Worm (Caenorhabditis elegans) whole organism, young adult: Measurements from ENCODE around the gene rde-8.
A peak's percentile ranks its signal among the peaks of the same experiment; 100 is the strongest.

Source experiments
- B0035.1 ChIP-seq: sonication (generic microtip); optimal IDR thresholded peaks from 2 replicates; lab custom pipeline; 2016; ENCODE audit warnings: missing genetic modification characterization, mild to moderate bottlenecking, missing compliant biosample characterization, missing genotype, missing genetic modification reagents
- F23B12.7 ChIP-seq: sonication (generic microtip); optimal IDR thresholded peaks from 2 replicates; lab custom pipeline; 2017; ENCODE audit warnings: missing genetic modification characterization, mild to moderate bottlenecking, missing compliant biosample characterization, antibody characterized with exemption, moderate library complexity; ENCODE audit not compliant: insufficient read depth
- F33H1.4 ChIP-seq: fragments of 200-800 bp; sonication (Bioruptor generic); IDR thresholded peaks from 2 replicates; pipeline ENCODE4 v1.3.6; 2022; ENCODE audit warnings: missing genetic modification reagents, missing genetic modification characterization, missing compliant biosample characterization
- F57C9.4 ChIP-seq: sonication (generic microtip); optimal IDR thresholded peaks from 2 replicates; lab custom pipeline; 2017; ENCODE audit warnings: mild to moderate bottlenecking, missing genetic modification characterization, missing compliant biosample characterization
- K12H6.12 ChIP-seq: fragments of 200-800 bp; sonication (Bioruptor generic); optimal IDR thresholded peaks from 2 replicates; lab custom pipeline; 2018; ENCODE audit warnings: mild to moderate bottlenecking, missing genetic modification characterization, missing compliant biosample characterization
- T07F8.4 ChIP-seq: sonication (generic microtip); optimal IDR thresholded peaks from 2 replicates; lab custom pipeline; 2016; ENCODE audit warnings: mild to moderate bottlenecking, missing genetic modification characterization, moderate library complexity, missing compliant biosample characterization
- Y53F4B.3 ChIP-seq: fragments of 200-800 bp; sonication (Bioruptor generic); IDR thresholded peaks from 2 replicates; pipeline ENCODE4 v1.3.6; 2022; ENCODE audit warnings: missing genetic modification reagents, missing genetic modification characterization, missing compliant biosample characterization
- Y53G8AR.9 ChIP-seq: fragments of 200-800 bp; sonication (Bioruptor generic); conservative IDR thresholded peaks from 2 replicates; pipeline ENCODE4 v1.3.6; 2022; ENCODE audit warnings: missing genetic modification reagents, missing genetic modification characterization, missing compliant biosample characterization
- Y67H2A.10 ChIP-seq: fragments of 200-800 bp; sonication (Bioruptor generic); conservative IDR thresholded peaks from 2 replicates; pipeline ENCODE4 v1.3.6; 2022; ENCODE audit warnings: missing genetic modification reagents, missing genetic modification characterization, missing compliant biosample characterization
- attf-5 ChIP-seq: fragments of 200-800 bp; sonication (Bioruptor generic); optimal IDR thresholded peaks from 2 replicates; lab custom pipeline; 2018; ENCODE audit warnings: mild to moderate bottlenecking, missing genetic modification characterization, missing compliant biosample characterization
- attf-6 ChIP-seq: fragments of 200-800 bp; sonication (Bioruptor generic); IDR thresholded peaks from 2 replicates; pipeline ENCODE4 v1.3.6; 2022; ENCODE audit warnings: missing genetic modification reagents, missing genetic modification characterization, missing compliant biosample characterization
- bed-2 ChIP-seq: fragments of 200-800 bp; sonication (Bioruptor generic); IDR thresholded peaks from 2 replicates; pipeline ENCODE4 v1.3.6; 2022; ENCODE audit warnings: missing genetic modification reagents, missing genetic modification characterization, missing compliant biosample characterization
- ceh-100 ChIP-seq: fragments of 200-800 bp; sonication (Bioruptor generic); IDR thresholded peaks from 2 replicates; pipeline ENCODE4 v1.3.6; 2022; ENCODE audit warnings: missing genetic modification reagents, missing genetic modification characterization, missing compliant biosample characterization
- ceh-27 ChIP-seq: fragments of 200-800 bp; sonication (Bioruptor generic); optimal IDR thresholded peaks from 2 replicates; lab custom pipeline; 2018; ENCODE audit warnings: mild to moderate bottlenecking, missing genetic modification characterization, moderate library complexity, missing compliant biosample characterization
- ceh-58 ChIP-seq: fragments of 200-800 bp; sonication (Bioruptor generic); IDR thresholded peaks from 2 replicates; pipeline ENCODE4 v1.3.6; 2022; ENCODE audit warnings: missing genetic modification characterization, missing compliant biosample characterization
- dox-1 ChIP-seq: fragments of 200-800 bp; sonication (Bioruptor generic); IDR thresholded peaks from 2 replicates; pipeline ENCODE4 v1.3.6; 2022; ENCODE audit warnings: missing genetic modification reagents, missing genetic modification characterization, missing compliant biosample characterization
- dpl-1 ChIP-seq: fragments of 150-350 bp; optimal IDR thresholded peaks from 2 replicates; lab custom pipeline; 2014; ENCODE audit warnings: missing biosample characterization, missing genetic modification reagents, missing genetic modification characterization
- efl-1 ChIP-seq: fragments of 150-350 bp; optimal IDR thresholded peaks from 2 replicates; lab custom pipeline; 2014; ENCODE audit warnings: missing biosample characterization, missing genetic modification reagents, missing genetic modification characterization
- ekl-4 ChIP-seq: fragments of 200-800 bp; sonication (Bioruptor generic); IDR thresholded peaks from 2 replicates; pipeline ENCODE4 v1.3.6; 2022; ENCODE audit warnings: missing genetic modification reagents, missing genetic modification characterization, missing compliant biosample characterization
- him-1 ChIP-seq: sonication (generic microtip); optimal IDR thresholded peaks from 2 replicates; lab custom pipeline; 2016; ENCODE audit warnings: missing genotype, missing genetic modification reagents, missing genetic modification characterization, missing compliant biosample characterization
- hlh-26 ChIP-seq: fragments of 200-800 bp; sonication (Bioruptor generic); conservative IDR thresholded peaks from 2 replicates; pipeline ENCODE4 v1.3.6; 2022; ENCODE audit warnings: missing genetic modification reagents, missing genetic modification characterization, missing compliant biosample characterization
- hmg-1.2 ChIP-seq: fragments of 200-800 bp; sonication (Bioruptor generic); IDR thresholded peaks from 2 replicates; pipeline ENCODE4 v1.3.6; 2022; ENCODE audit warnings: missing genetic modification reagents, missing genetic modification characterization, missing compliant biosample characterization
- let-526 ChIP-seq: fragments of 200-800 bp; sonication (Bioruptor generic); IDR thresholded peaks from 2 replicates; pipeline ENCODE4 v1.3.6; 2022; ENCODE audit warnings: missing genetic modification reagents, missing genetic modification characterization, missing compliant biosample characterization
- let-607 ChIP-seq, 2 experiments: fragments of 200-800 bp in 1 of 2; sonication (Bioruptor generic) in 1 of 2; sonication (generic microtip) in 1 of 2; optimal IDR thresholded peaks; 2 replicates each; lab custom pipeline; 2016 to 2018; ENCODE audit warnings: mild to moderate bottlenecking in 2 of 2, missing compliant biosample characterization in 2 of 2, missing genetic modification characterization in 2 of 2, moderate library complexity in 2 of 2, missing genotype in 1 of 2
- lin-40 ChIP-seq: sonication (generic microtip); optimal IDR thresholded peaks from 2 replicates; lab custom pipeline; 2016; ENCODE audit warnings: missing genetic modification characterization, mild to moderate bottlenecking, missing compliant biosample characterization, missing genotype, missing genetic modification reagents
- lin-54 ChIP-seq: fragments of 200-800 bp; sonication (Bioruptor generic); optimal IDR thresholded peaks from 2 replicates; lab custom pipeline; 2018; ENCODE audit warnings: mild to moderate bottlenecking, missing genetic modification characterization, missing compliant biosample characterization
- lir-1 ChIP-seq: fragments of 200-800 bp; sonication (Bioruptor generic); conservative IDR thresholded peaks from 2 replicates; pipeline ENCODE4 v1.3.6; 2022; ENCODE audit warnings: missing genetic modification reagents, missing genetic modification characterization, missing compliant biosample characterization
- lsl-1 ChIP-seq: fragments of 200-800 bp; sonication (Bioruptor generic); optimal IDR thresholded peaks from 2 replicates; lab custom pipeline; 2018; ENCODE audit warnings: mild to moderate bottlenecking, missing genetic modification characterization, moderate library complexity, missing compliant biosample characterization
- madf-3 ChIP-seq: fragments of 200-800 bp; sonication (Bioruptor generic); IDR thresholded peaks from 2 replicates; pipeline ENCODE4 v1.3.6; 2022; ENCODE audit warnings: missing genetic modification reagents, missing genetic modification characterization, missing compliant biosample characterization
- madf-6 ChIP-seq: fragments of 200-800 bp; sonication (Bioruptor generic); IDR thresholded peaks from 2 replicates; pipeline ENCODE4 v1.3.6; 2022; ENCODE audit warnings: missing genetic modification reagents, missing genetic modification characterization, missing compliant biosample characterization
- madf-8 ChIP-seq: fragments of 200-800 bp; sonication (Bioruptor generic); conservative IDR thresholded peaks from 2 replicates; pipeline ENCODE4 v1.3.6; 2022; ENCODE audit warnings: missing genetic modification reagents, missing genetic modification characterization, missing compliant biosample characterization
- mcd-1 ChIP-seq: fragments of 200-800 bp; sonication (Bioruptor generic); IDR thresholded peaks from 2 replicates; pipeline ENCODE4 v1.3.6; 2022; ENCODE audit warnings: missing genetic modification reagents, missing genetic modification characterization, missing compliant biosample characterization
- nhr-120 ChIP-seq: fragments of 200-800 bp; sonication (Bioruptor generic); IDR thresholded peaks from 2 replicates; pipeline ENCODE4 v1.3.6; 2022; ENCODE audit warnings: missing genetic modification characterization, missing compliant biosample characterization
- rcor-1 ChIP-seq: fragments of 200-800 bp; sonication (Bioruptor generic); IDR thresholded peaks from 2 replicates; pipeline ENCODE4 v1.3.6; 2022; ENCODE audit warnings: missing genetic modification reagents, missing genetic modification characterization, missing compliant biosample characterization
- rec-8 ChIP-seq, 2 experiments: sonication (generic microtip); optimal IDR thresholded peaks; 2 replicates each; lab custom pipeline; 2016; ENCODE audit warnings: mild to moderate bottlenecking in 2 of 2, missing genetic modification characterization in 2 of 2, missing genetic modification reagents in 2 of 2, missing genotype in 2 of 2, missing biosample characterization in 1 of 2, missing compliant biosample characterization in 1 of 2, moderate library complexity in 1 of 2
- rpc-1 ChIP-seq, 2 experiments: fragments of 150-350 bp in 1 of 2; sonication (generic microtip) in 1 of 2; optimal IDR thresholded peaks; 2 replicates each; lab custom pipeline; 2014 to 2018; ENCODE audit warnings: missing biosample characterization in 1 of 2, missing genetic modification characterization in 1 of 2, missing genetic modification reagents in 1 of 2, missing genotype in 1 of 2
- snpc-3.4 ChIP-seq: sonication (generic microtip); optimal IDR thresholded peaks from 2 replicates; lab custom pipeline; 2017; ENCODE audit warnings: missing genetic modification characterization, mild to moderate bottlenecking, missing compliant biosample characterization, antibody characterized with exemption, moderate library complexity, missing genotype, missing genetic modification reagents
- tbp1 ChIP-seq: fragments of 200-800 bp; sonication (Bioruptor generic); optimal IDR thresholded peaks from 2 replicates; lab custom pipeline; 2018; ENCODE audit warnings: mild to moderate bottlenecking, missing genetic modification characterization, missing compliant biosample characterization
- unc-130 ChIP-seq: sonication (generic microtip); optimal IDR thresholded peaks from 2 replicates; lab custom pipeline; 2016; ENCODE audit warnings: missing genetic modification reagents, missing genetic modification characterization, missing compliant biosample characterization
- ztf-22 ChIP-seq: fragments of 200-800 bp; sonication (Bioruptor generic); optimal IDR thresholded peaks from 2 replicates; lab custom pipeline; 2018; ENCODE audit warnings: mild to moderate bottlenecking, missing genetic modification characterization, moderate library complexity, missing compliant biosample characterization
- ztf-26 ChIP-seq: sonication (generic microtip); optimal IDR thresholded peaks from 2 replicates; lab custom pipeline; 2017; ENCODE audit warnings: missing genetic modification characterization, missing compliant biosample characterization
- ztf-28 ChIP-seq: fragments of 200-800 bp; sonication (Bioruptor generic); IDR thresholded peaks from 2 replicates; pipeline ENCODE4 v1.3.6; 2022; ENCODE audit warnings: missing genetic modification reagents, missing genetic modification characterization, missing compliant biosample characterization

rde-8 gene

ce11 chrIV:7084632-7085160 is 18.4 kb downstream of the rde-8 start, which contains the start of gene rps-4 (continued):
- TF ChIP-seq dpl-1 (GFP tag; lab: Kevin White, UChicago): peak; percentile 47
- no peak for TF ChIP-seq bed-2 (GFP tag; lab: Robert Waterston, UW)
- no peak for TF ChIP-seq ceh-100 (GFP tag; lab: Robert Waterston, UW)
- peak; percentile 61 for TF ChIP-seq K12H6.12 (tag; lab: Kevin White, UChicago)
- peak; percentile 52 for TF ChIP-seq efl-1 (GFP tag; lab: Kevin White, UChicago)
- TF ChIP-seq unc-130: peak; percentile 8
- TF ChIP-seq Y53G8AR.9 (GFP tag; lab: Robert Waterston, UW): no peak
- TF ChIP-seq T07F8.4: no peak
- peak; percentile 68 for TF ChIP-seq snpc-3.4 (tag; lab: Kevin White, UChicago)
- TF ChIP-seq let-607 (tag; optimal IDR thresholded peaks at IDR 0.05; lab: Kevin White, UChicago): peak; percentile 52 to 90
- 0 out of 2 replicates have a peak, but pooled peaks have one; percentile 45 for TF ChIP-seq lir-1 (GFP tag; lab: Robert Waterston, UW)
- peak; percentile 88 for TF ChIP-seq dox-1
- TF ChIP-seq nhr-120 (GFP tag; lab: Robert Waterston, UW): no peak
- peak; percentile 73 for TF ChIP-seq lin-54
- TF ChIP-seq madf-3 (GFP tag; lab: Robert Waterston, UW): peak; percentile 37; the same call in 1 of the 2 replicates
- TF ChIP-seq Y53F4B.3 (GFP tag; lab: Robert Waterston, UW): no peak
- peak; percentile 66 for TF ChIP-seq tbp1 (GFP tag; lab: Kevin White, UChicago)
- peak; percentile 94 for TF ChIP-seq F33H1.4 (GFP tag; lab: Robert Waterston, UW)
- TF ChIP-seq Y67H2A.10 (GFP tag; lab: Robert Waterston, UW): 0 out of 2 replicates have a peak, but pooled peaks have one; percentile 35
- TF ChIP-seq madf-8 (GFP tag; lab: Robert Waterston, UW): peak; percentile 54
- no peak for TF ChIP-seq F57C9.4 (tag; lab: Kevin White, UChicago)
- TF ChIP-seq ceh-58: no peak
- peak; percentile 19 for TF ChIP-seq ztf-26
- TF ChIP-seq hmg-1.2 (GFP tag; lab: Robert Waterston, UW): peak; percentile 61
- peak; percentile 71 for TF ChIP-seq lin-40 (tag; lab: Kevin White, UChicago)
- no peak for TF ChIP-seq B0035.1 (tag; lab: Kevin White, UChicago)
- no peak for TF ChIP-seq rpc-1 (optimal IDR thresholded peaks at IDR 0.05; lab: Kevin White, UChicago)
- no peak for TF ChIP-seq rpc-1 (tag; optimal IDR thresholded peaks at IDR 0.05; lab: Kevin White, UChicago)
- no peak for TF ChIP-seq ztf-22 (GFP tag; lab: Kevin White, UChicago)
- TF ChIP-seq let-526 (GFP tag; lab: Robert Waterston, UW): no peak
- peak; percentile 87 for TF ChIP-seq attf-5 (GFP tag; lab: Kevin White, UChicago)
- peak; percentile 24; the same call in 1 of the 2 replicates for TF ChIP-seq ekl-4 (GFP tag; lab: Robert Waterston, UW)
- TF ChIP-seq ztf-28 (GFP tag; lab: Robert Waterston, UW): no peak
- peak; percentile 43 for TF ChIP-seq him-1 (tag; lab: Kevin White, UChicago)
- TF ChIP-seq attf-6 (GFP tag; lab: Robert Waterston, UW): no peak
- peak; percentile 90 for TF ChIP-seq F23B12.7 (tag; lab: Kevin White, UChicago)
- peak; percentile 68 for TF ChIP-seq lsl-1 (GFP tag; lab: Kevin White, UChicago)
- no peak for TF ChIP-seq hlh-26 (GFP tag; lab: Robert Waterston, UW)
- peak; percentile 98 for TF ChIP-seq mcd-1 (GFP tag; lab: Robert Waterston, UW)
- TF ChIP-seq rec-8 (tag; optimal IDR thresholded peaks at IDR 0.05; lab: Kevin White, UChicago): no peak
- peak; percentile 70 for TF ChIP-seq ceh-27
- TF ChIP-seq rcor-1 (GFP tag; lab: Robert Waterston, UW): peak; percentile 52
- peak; percentile 75 for TF ChIP-seq madf-6 (GFP tag; lab: Robert Waterston, UW)
- TF ChIP-seq, all 124 proteins: peak for 48
